Fruit fly (Drosophila melanogaster) whole organism, wandering third instar larva: ENCODE data around the gene CG15386.

ENCODE experiments used
- Abd-B ChIP-seq: fragments of >200 bp; optimal IDR thresholded peaks from 2 replicates; lab custom pipeline; 2017; ENCODE audit warnings: missing biosample characterization, missing genetic modification characterization
- CG32264 ChIP-seq: fragments of 200-800 bp; sonication (Bioruptor generic); optimal IDR thresholded peaks from 2 replicates; lab custom pipeline; 2016; ENCODE audit warnings: missing biosample characterization, missing genetic modification characterization
- CG9705 ChIP-seq: fragments of 200-800 bp; sonication (Bioruptor generic); optimal IDR thresholded peaks from 2 replicates; lab custom pipeline; 2018; ENCODE audit warnings: missing biosample characterization, mild to moderate bottlenecking, missing genetic modification characterization
- CrebA ChIP-seq: fragments of 200-800 bp; sonication (Bioruptor generic); optimal IDR thresholded peaks from 2 replicates; lab custom pipeline; 2016; ENCODE audit warnings: missing biosample characterization, mild to moderate bottlenecking, missing genetic modification characterization, borderline replicate concordance
- Dfd ChIP-seq: fragments of >200 bp; optimal IDR thresholded peaks from 2 replicates; lab custom pipeline; 2017; ENCODE audit warnings: missing biosample characterization, missing genetic modification characterization
- Dif ChIP-seq: fragments of 200-275, 200-300 bp; sonication (Bioruptor generic); optimal IDR thresholded peaks from 2 replicates; lab custom pipeline; 2018; ENCODE audit warnings: missing biosample characterization, missing genetic modification characterization; ENCODE audit not compliant: partially characterized antibody
- GATAd ChIP-seq: sonication (Bioruptor generic); optimal IDR thresholded peaks from 2 replicates; lab custom pipeline; 2016; ENCODE audit warnings: missing biosample characterization, missing genetic modification characterization
- HLH106 ChIP-seq: fragments of 200-800 bp; optimal IDR thresholded peaks from 3 replicates; lab custom pipeline; 2019; ENCODE audit warnings: missing biosample characterization, mild to moderate bottlenecking, missing genetic modification characterization, moderate library complexity
- Hnf4 ChIP-seq: fragments of 200-800 bp; sonication (Bioruptor generic); optimal IDR thresholded peaks from 2 replicates; lab custom pipeline; 2016; ENCODE audit warnings: missing biosample characterization, mild to moderate bottlenecking, missing genetic modification characterization
- Hr78 ChIP-seq: fragments of >200 bp; optimal IDR thresholded peaks from 2 replicates; lab custom pipeline; 2017; ENCODE audit warnings: missing biosample characterization, missing genetic modification characterization
- Hr83 ChIP-seq: fragments of 200-300 bp; sonication (Bioruptor generic); optimal IDR thresholded peaks from 2 replicates; lab custom pipeline; 2016; ENCODE audit warnings: missing biosample characterization, mild to moderate bottlenecking, missing genetic modification characterization, moderate library complexity; ENCODE audit not compliant: poor library complexity, severe bottlenecking
- Jra ChIP-seq: sonication (Bioruptor generic); optimal IDR thresholded peaks from 2 replicates; lab custom pipeline; 2016; ENCODE audit warnings: missing biosample characterization, missing genetic modification characterization
- Mio ChIP-seq: sonication (Bioruptor generic); optimal IDR thresholded peaks from 2 replicates; lab custom pipeline; 2016; ENCODE audit warnings: missing biosample characterization, missing genetic modification characterization
- Myc ChIP-seq: fragments of >200 bp; optimal IDR thresholded peaks from 2 replicates; lab custom pipeline; 2017
- N ChIP-seq: fragments of >200 bp; optimal IDR thresholded peaks from 2 replicates; lab custom pipeline; 2018; ENCODE audit warnings: missing biosample characterization, missing external identifiers, missing genetic modification characterization
- OdsH ChIP-seq: fragments of 200-800 bp; sonication (Bioruptor generic); optimal IDR thresholded peaks from 2 replicates; lab custom pipeline; 2016; ENCODE audit warnings: missing biosample characterization, mild to moderate bottlenecking, missing genetic modification characterization
- Rel ChIP-seq, 2 experiments: fragments of 200-800 bp; sonication (Bioruptor generic) in 1 of 2; optimal IDR thresholded peaks; 2 replicates in 1 of 2; 3 replicates in 1 of 2; lab custom pipeline; 2016 to 2019; ENCODE audit warnings: mild to moderate bottlenecking in 2 of 2, missing biosample characterization in 2 of 2, missing genetic modification characterization in 2 of 2, moderate library complexity in 1 of 2
- Sp1 ChIP-seq: fragments of 200-800 bp; sonication (Bioruptor generic); optimal IDR thresholded peaks from 3 replicates; lab custom pipeline; 2019; ENCODE audit warnings: missing biosample characterization, mild to moderate bottlenecking, missing genetic modification characterization, moderate library complexity
- Vsx2 ChIP-seq: fragments of 200-300, 225-300 bp; sonication (Bioruptor generic); optimal IDR thresholded peaks from 2 replicates; lab custom pipeline; 2018; ENCODE audit warnings: missing biosample characterization, missing genetic modification characterization; ENCODE audit not compliant: partially characterized antibody
- br ChIP-seq: fragments of 200-800 bp; sonication (Bioruptor generic); optimal IDR thresholded peaks from 2 replicates; lab custom pipeline; 2016; ENCODE audit warnings: missing biosample characterization, missing genetic modification characterization
- brk ChIP-seq: fragments of 200-800 bp; sonication (Bioruptor generic); optimal IDR thresholded peaks from 2 replicates; lab custom pipeline; 2016; ENCODE audit warnings: missing biosample characterization, mild to moderate bottlenecking, missing genetic modification characterization
- dl ChIP-seq, 2 experiments: fragments of 175-275, 200-275 bp in 1 of 2; fragments of 200-275 bp in 1 of 2; sonication (Bioruptor generic); optimal IDR thresholded peaks; lab custom pipeline; 2018; ENCODE audit warnings: mild to moderate bottlenecking in 2 of 2, missing biosample characterization in 2 of 2, missing genetic modification characterization in 2 of 2, moderate library complexity in 2 of 2; ENCODE audit not compliant: partially characterized antibody in 2 of 2, insufficient read depth in 1 of 2
- dmrt93B ChIP-seq: fragments of 200-800 bp; sonication (Bioruptor generic); optimal IDR thresholded peaks from 2 replicates; lab custom pipeline; 2018; ENCODE audit warnings: missing biosample characterization, mild to moderate bottlenecking, missing genetic modification characterization
- dsf ChIP-seq: sonication (Bioruptor generic); optimal IDR thresholded peaks from 2 replicates; lab custom pipeline; 2016; ENCODE audit warnings: missing biosample characterization, missing genetic modification characterization, borderline replicate concordance
- ey ChIP-seq: fragments of 200-800 bp; sonication (Bioruptor generic); optimal IDR thresholded peaks from 2 replicates; lab custom pipeline; 2016; ENCODE audit warnings: missing biosample characterization, missing genetic modification characterization
- foxo ChIP-seq, 2 experiments: fragments of 200-800 bp; sonication (Bioruptor generic); optimal IDR thresholded peaks; 2 replicates in 1 of 2; 3 replicates in 1 of 2; lab custom pipeline; 2016 to 2017; ENCODE audit warnings: missing biosample characterization in 2 of 2, missing genetic modification characterization in 2 of 2
- fru ChIP-seq: fragments of 200-800 bp; sonication (Bioruptor generic); optimal IDR thresholded peaks from 3 replicates; lab custom pipeline; 2016; ENCODE audit warnings: missing biosample characterization, mild to moderate bottlenecking, missing genetic modification characterization
- h ChIP-seq: fragments of 200-800 bp; sonication (Bioruptor generic); optimal IDR thresholded peaks from 3 replicates; lab custom pipeline; 2016; ENCODE audit warnings: missing biosample characterization, mild to moderate bottlenecking, missing genetic modification characterization
- jim ChIP-seq: fragments of 175-275, 200-325 bp; sonication (Bioruptor generic); optimal IDR thresholded peaks from 2 replicates; lab custom pipeline; 2016; ENCODE audit warnings: missing biosample characterization, mild to moderate bottlenecking, missing genetic modification characterization
- lola ChIP-seq: fragments of >200 bp; optimal IDR thresholded peaks from 2 replicates; lab custom pipeline; 2017; ENCODE audit warnings: missing biosample characterization, missing genetic modification characterization
- pan ChIP-seq: fragments of >200 bp; optimal IDR thresholded peaks from 2 replicates; lab custom pipeline; 2017
- psq ChIP-seq: fragments of 200-800 bp; sonication (Bioruptor generic); optimal IDR thresholded peaks from 3 replicates; lab custom pipeline; 2017; ENCODE audit warnings: missing biosample characterization, mild to moderate bottlenecking, missing genetic modification characterization, moderate library complexity
- rgr ChIP-seq: fragments of 200-800 bp; sonication (Bioruptor generic); optimal IDR thresholded peaks from 3 replicates; lab custom pipeline; 2016; ENCODE audit warnings: missing biosample characterization, mild to moderate bottlenecking, missing genetic modification characterization
- sage ChIP-seq: fragments of 200-800 bp; sonication (Bioruptor generic); optimal IDR thresholded peaks from 2 replicates; lab custom pipeline; 2016; ENCODE audit warnings: missing biosample characterization, mild to moderate bottlenecking, missing genetic modification characterization
- sv ChIP-seq: fragments of 200-800 bp; sonication (Bioruptor generic); optimal IDR thresholded peaks from 3 replicates; lab custom pipeline; 2016; ENCODE audit warnings: missing biosample characterization, missing genetic modification characterization
- tai ChIP-seq: sonication (Bioruptor generic); optimal IDR thresholded peaks from 2 replicates; lab custom pipeline; 2016; ENCODE audit warnings: missing biosample characterization, missing genetic modification characterization
- usp ChIP-seq: fragments of >200 bp; optimal IDR thresholded peaks from 2 replicates; lab custom pipeline; 2017; ENCODE audit warnings: missing biosample characterization, missing genetic modification characterization
- woc ChIP-seq: sonication (Bioruptor generic); optimal IDR thresholded peaks from 2 replicates; lab custom pipeline; 2016; ENCODE audit warnings: missing biosample characterization, mild to moderate bottlenecking, missing genetic modification characterization

Gene CG15386

DNA sequence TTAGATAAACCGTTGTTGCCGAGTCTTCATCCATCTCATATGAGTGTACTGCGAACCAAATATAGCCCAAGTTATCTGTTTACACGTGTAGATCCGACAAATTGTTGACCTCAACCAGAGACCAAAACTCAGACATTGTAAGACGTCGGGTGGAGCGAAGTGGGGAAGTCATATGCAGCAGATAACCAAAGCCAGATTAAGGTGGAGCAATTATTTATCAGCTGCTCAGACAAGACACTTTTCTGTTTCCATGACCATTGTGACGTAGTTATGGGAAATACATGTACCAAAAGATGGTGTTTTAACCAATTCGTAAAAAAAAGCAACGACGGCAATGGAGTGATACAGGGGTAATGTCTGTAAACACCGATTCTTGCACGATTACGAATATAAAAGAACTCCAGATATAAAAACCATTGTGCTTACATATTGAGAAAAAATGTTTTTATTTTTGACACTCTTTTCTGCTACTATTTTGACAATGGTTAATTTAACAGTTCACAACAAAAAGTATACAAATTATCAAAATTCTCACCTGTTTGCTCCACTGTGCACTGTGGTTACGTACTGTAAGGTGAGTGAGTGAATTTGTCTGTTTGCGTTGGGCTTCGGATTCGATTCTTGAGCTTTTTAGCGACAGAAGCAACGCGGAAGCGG, 39.6 kb downstream of the CG15386 start (continued):
- TF ChIP-seq Dif (GFP tag; lab: Kevin White, UChicago) = no peak
- no peak for TF ChIP-seq CrebA (GFP tag; lab: Kevin White, UChicago)
- no peak for TF ChIP-seq sage (GFP tag; lab: Kevin White, UChicago)

DNA sequence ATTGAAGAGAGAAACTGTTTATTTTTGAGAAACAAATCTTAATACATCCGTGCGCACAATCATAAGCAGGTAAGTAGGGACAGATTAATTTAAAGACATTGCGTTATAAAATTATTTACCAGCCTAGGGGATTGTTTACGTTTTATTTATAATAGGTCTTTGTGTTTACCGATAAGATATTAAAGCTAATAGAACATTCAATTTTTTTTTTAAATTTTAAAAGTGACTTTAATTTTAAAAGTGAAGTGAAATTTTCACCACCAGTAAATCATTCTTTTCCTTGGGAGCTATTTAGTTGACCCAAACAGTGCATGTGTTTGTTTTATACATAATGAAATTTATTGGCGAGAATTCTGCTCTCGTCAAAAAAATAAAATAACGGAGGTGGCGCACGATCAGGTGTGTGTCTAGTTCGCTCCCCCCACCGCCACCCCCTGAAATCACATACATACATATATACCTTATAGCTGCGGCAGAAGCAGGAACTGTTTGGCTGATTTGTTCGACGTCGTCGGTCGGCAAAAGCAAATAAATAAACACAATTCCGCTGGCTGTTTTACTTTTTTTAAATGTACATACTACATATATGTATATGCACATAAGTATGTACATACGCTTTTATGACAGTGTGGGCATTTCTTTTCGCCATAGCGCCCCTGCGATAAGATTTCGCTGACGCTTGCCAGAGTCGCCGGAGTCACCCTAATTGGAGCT, 41.0 kb downstream of the CG15386 start:
- no peak for TF ChIP-seq GATAd (GFP tag; lab: Kevin White, UChicago)
- no peak for TF ChIP-seq tai (GFP tag; lab: Kevin White, UChicago)
- TF ChIP-seq Myc (lab: Kevin White, UChicago) = no peak
- TF ChIP-seq brk (GFP tag; lab: Kevin White, UChicago) = peak; percentile 69
- TF ChIP-seq CrebA (GFP tag; lab: Kevin White, UChicago) = peak; percentile 60
- TF ChIP-seq sage (GFP tag; lab: Kevin White, UChicago) = peak; percentile 39
- TF ChIP-seq CG32264 (GFP tag; lab: Kevin White, UChicago) = no peak
- no peak for TF ChIP-seq dsf (GFP tag; lab: Kevin White, UChicago)
- TF ChIP-seq psq (GFP tag; lab: Kevin White, UChicago) = no peak
- TF ChIP-seq Abd-B (GFP tag; lab: Kevin White, UChicago) = no peak
- TF ChIP-seq Rel (GFP tag; optimal IDR thresholded peaks at IDR 0.05; lab: Kevin White, UChicago) = no peak
- peak; percentile 70 for TF ChIP-seq Rel (tag; optimal IDR thresholded peaks at IDR 0.05; lab: Kevin White, UChicago)
- TF ChIP-seq pan (lab: Kevin White, UChicago) = no peak
- TF ChIP-seq ey (GFP tag; lab: Kevin White, UChicago) = peak; percentile 67
- peak; percentile 30 for TF ChIP-seq br (GFP tag; lab: Kevin White, UChicago)
- TF ChIP-seq Hr78 (GFP tag; lab: Kevin White, UChicago) = no peak
- TF ChIP-seq Sp1 (GFP tag; lab: Kevin White, UChicago) = peak; percentile 60
- TF ChIP-seq N = no peak
- TF ChIP-seq OdsH = peak; percentile 67
- peak; percentile 75 for TF ChIP-seq HLH106 (tag; lab: Kevin White, UChicago)
- TF ChIP-seq fru = peak; percentile 73
- no peak for TF ChIP-seq sv (GFP tag; lab: Kevin White, UChicago)
- TF ChIP-seq rgr (GFP tag; lab: Kevin White, UChicago) = peak; percentile 54
- TF ChIP-seq dl (GFP tag; optimal IDR thresholded peaks at IDR 0.05; lab: Kevin White, UChicago; ENCODE audit: insufficient read depth in 1 of 2, partially characterized antibody in 2 of 2) = no peak
- no peak for TF ChIP-seq Dif (GFP tag; lab: Kevin White, UChicago)
- no peak for TF ChIP-seq CG9705 (GFP tag; lab: Kevin White, UChicago)
- TF ChIP-seq woc = peak; percentile 41
- no peak for TF ChIP-seq usp
- TF ChIP-seq Vsx2 (GFP tag; lab: Kevin White, UChicago) = no peak
- no peak for TF ChIP-seq jim (GFP tag; lab: Kevin White, UChicago)
- peak; percentile 17 for TF ChIP-seq Hr83
- peak in 1 of 2 experiments; percentile 64 for TF ChIP-seq foxo (GFP tag; optimal IDR thresholded peaks at IDR 0.05; lab: Kevin White, UChicago)
- no peak for TF ChIP-seq Hnf4
- TF ChIP-seq Jra = no peak
- TF ChIP-seq dmrt93B (GFP tag; lab: Kevin White, UChicago) = peak; percentile 37
- TF ChIP-seq h = peak; percentile 74
- no peak for TF ChIP-seq Mio (GFP tag; lab: Kevin White, UChicago)
- no peak for TF ChIP-seq lola (GFP tag; lab: Kevin White, UChicago)
- TF ChIP-seq Dfd (GFP tag; lab: Kevin White, UChicago) = no peak
